Fruit fly (Drosophila melanogaster): Measurements from ENCODE around the gene CG9970.

Gene CG9970

DNA sequence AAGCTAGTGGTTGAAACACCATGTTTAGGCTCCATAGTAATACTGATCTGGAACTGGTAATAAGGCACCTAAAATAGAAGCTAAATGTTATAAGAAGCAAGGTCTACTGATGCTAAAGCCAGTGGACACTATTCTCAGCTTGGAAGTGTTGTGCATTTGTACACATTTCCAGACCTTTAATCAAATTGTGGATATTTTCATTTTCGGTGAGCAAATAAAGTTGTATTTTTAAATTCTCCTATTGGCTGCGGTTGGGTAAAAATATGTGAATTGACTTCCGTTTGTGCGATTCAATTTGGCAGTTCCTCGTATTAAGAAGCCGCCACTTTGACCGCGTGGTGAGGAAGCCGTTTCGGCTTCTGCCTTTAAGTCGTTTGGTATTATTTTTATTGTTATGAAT lies at the start of gene CG9970:
CG9970 (minus strand) TSS at position 101 of the 400 bp plus-strand sequence.
- TF ChIP-seq CTCF (optimal IDR thresholded peaks at IDR 0.05) (no peak), CG8478 (optimal IDR thresholded peaks at IDR 0.05) (no peak)

DNA sequence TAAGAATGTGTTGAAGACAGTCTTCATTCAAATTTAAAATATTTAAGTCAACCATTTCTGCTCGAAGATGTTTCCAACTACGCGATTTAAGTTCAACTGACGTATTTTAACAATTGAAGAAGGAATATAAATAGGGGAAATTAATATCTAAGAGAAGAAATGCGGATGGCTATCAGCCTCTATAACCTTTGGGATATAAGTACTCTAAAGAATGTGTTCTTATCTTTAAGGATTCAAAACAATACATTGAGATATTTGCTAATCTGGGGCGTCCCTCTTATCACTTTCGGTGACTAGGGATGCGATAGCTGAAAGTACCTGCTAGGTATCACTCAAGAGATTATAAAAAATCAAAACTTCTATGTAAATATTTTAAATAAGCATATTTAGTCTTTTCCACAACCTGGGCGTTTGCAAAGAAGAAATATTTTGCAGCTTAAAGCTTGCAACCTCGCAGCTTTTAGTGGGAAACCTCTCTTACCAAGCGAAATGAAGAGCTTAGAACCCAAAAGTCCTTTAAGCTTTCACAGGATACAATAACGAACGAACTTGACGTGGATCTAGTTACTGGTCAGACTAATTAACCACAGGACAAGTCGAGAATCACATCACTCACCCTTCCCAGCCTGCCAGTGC lies 44.6 kb upstream of the CG9970 start, which contains the start of the genes CG34025 and Or63a:
CG34025 (minus strand) TSS at position 101 of the 636 bp plus-strand sequence.
Or63a (plus strand) TSS at position 586 of the 636 bp plus-strand sequence.
- TF ChIP-seq CG8478 (optimal IDR thresholded peaks at IDR 0.05) (no peak), CTCF (optimal IDR thresholded peaks at IDR 0.05) (no peak)

DNA sequence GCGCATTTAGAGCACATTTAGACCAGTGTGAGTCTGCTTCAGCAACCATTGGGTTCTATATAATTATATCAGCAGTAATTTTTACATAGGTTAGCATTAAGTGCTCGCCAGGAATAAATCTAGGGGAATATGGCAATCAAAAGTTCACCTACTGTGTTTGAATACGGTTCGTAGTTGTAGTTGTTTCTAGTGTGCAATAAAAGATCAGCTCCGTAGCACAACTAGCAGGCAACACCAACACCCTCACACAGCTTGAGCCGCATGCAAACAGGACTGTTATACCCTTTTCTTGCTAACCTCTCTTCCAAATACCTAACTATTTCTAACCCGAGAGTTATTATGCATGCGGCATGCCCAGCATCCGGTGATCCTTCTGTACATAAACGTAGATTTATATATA lies 35.1 kb upstream of the CG9970 start, which contains the start of gene CG32846:
CG32846 (minus strand) TSS at position 101 of the 400 bp plus-strand sequence.
- TF ChIP-seq CTCF (optimal IDR thresholded peaks at IDR 0.05) (no peak), CG8478 (optimal IDR thresholded peaks at IDR 0.05) (no peak)

DNA sequence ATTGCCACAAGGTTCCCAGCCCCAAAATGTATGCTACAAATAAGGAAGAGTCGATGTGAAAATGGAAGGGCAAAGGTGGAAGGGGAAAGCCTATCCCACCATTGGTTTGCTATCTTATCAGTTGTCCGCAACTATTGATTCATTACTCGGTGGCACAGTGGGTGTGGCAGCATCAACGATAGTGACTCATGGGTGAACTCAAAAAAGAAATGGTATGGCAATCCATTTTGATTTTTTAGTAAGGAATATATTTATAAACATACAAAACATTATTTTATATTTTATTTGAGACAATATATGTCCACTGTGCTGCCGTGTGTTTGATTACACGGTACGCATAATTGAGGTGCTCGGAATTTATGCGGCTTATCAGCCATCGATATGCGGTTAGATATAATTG lies 6.6 kb upstream of the CG9970 start:
- no peak for TF ChIP-seq CG8478 (optimal IDR thresholded peaks at IDR 0.05)

DNA sequence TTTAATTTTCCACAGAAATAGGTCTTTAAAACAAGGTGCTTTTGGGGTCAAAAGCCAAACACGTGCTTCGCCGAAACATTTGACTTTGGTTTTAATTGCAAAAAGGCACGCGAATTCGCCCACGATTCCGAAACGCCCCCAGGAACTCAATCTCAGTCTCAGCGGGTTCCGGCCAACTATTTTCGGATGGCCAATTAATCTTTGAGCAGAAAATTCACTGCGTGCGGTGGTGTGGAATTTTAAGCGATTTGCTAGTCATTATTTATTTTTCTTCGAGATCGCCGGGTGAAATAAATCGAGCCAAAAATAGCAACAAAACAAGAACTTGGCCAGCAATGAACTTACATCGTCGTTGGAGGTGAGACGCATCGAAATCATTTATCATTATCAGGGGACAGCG lies 2.2 kb upstream of the CG9970 start:
- no peak for TF ChIP-seq CTCF (optimal IDR thresholded peaks at IDR 0.05)
- no peak for TF ChIP-seq CG8478 (optimal IDR thresholded peaks at IDR 0.05)

DNA sequence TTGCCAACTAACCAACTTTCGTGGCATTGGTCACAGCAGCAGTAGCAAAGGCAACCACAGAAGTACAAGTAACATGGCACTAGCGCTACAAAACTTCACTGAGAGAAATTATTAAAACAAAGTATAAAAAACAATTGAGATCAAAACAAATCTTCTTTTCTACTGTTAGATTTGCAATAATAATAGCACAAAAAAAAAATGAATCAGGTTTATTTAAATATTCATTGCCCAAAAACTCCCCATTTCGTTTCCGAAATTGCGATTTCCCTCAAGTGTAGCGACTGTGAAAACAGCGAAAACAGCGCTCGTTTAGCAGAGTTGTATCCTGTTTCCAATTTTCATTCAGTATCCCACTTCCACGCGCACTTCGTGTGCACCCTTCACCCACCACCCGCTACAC lies 3.2 kb downstream of the CG9970 start:
- TF ChIP-seq CG8478 (optimal IDR thresholded peaks at IDR 0.05) (no peak), CTCF (optimal IDR thresholded peaks at IDR 0.05) (no peak)

DNA sequence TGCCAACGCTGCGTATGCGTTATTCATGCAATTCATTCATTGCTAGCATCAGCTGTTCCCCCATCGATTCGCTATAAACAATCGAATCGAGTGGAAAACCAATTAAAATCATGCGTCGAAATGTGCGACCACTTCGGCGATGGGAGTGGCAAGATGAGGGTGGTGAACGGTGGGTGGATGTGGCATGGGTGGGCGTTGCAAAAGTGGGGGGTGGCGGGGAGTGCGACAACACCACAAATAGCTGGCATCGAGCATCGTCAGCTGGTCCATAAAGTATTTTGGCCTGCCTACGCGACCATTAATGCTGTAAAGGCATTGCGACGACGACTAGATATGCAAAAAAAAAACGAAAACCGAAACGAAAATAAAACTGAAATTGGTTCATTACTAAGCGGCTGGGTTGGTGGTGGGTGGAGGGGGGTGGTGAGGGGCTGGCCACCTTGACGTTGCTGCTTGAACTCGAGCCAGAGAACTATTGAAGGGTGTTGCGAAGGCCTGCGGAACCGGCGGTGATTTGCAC lies 6.9 kb downstream of the CG9970 start:
- TF ChIP-seq CTCF (optimal IDR thresholded peaks at IDR 0.05) (no peak), CG8478 (optimal IDR thresholded peaks at IDR 0.05) (no peak)

DNA sequence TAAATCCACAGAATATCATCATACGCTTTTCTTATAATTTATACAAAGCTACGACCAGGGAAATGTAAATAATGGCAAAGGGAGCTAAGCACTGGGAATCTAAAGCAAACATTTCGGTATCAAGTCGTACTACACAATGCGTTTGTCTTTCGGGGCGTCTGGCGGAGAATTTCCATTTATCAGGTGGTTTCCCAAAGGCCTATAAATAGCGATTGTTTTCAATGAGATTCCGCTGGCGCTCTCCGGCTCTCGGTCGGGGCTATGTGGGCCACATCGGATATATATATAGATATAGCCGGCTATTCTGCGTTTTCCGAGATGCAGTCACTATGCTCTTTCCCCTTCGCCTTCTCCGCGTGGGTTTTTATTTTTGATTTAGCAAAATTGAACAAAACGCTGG lies 10.1 kb downstream of the CG9970 start:
- no peak for TF ChIP-seq CG8478 (optimal IDR thresholded peaks at IDR 0.05)
- TF ChIP-seq CTCF (optimal IDR thresholded peaks at IDR 0.05): no peak

DNA sequence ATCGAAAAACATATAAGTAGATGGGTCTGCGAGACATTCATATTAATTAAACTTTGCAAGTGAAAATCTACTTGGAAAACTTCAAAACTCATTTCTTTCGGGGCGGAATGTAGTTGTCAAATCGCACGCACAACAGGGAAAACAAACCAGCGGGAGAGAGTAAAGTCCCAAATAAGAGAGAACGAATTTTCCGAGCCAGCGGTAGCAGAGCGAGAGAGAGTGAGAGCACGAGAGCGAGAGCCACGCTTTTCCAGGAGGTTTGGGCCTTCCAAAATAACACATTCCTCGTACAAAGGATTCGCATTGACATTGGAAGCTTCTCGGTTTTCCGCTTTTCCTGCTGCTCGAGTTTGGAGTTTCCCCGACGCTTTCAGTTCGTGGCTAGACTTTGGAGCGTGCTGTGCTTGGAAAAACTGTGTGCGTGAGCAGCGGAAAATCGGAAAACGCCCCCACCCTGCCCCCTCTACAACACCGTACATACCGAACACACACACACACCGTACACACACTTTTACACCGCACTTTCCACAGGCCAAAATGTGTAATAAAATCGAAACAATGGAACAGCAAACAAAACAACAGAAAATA lies 20.0 kb downstream of the CG9970 start:
- TF ChIP-seq CTCF (optimal IDR thresholded peaks at IDR 0.05) (no peak), CG8478 (optimal IDR thresholded peaks at IDR 0.05) (no peak)

DNA sequence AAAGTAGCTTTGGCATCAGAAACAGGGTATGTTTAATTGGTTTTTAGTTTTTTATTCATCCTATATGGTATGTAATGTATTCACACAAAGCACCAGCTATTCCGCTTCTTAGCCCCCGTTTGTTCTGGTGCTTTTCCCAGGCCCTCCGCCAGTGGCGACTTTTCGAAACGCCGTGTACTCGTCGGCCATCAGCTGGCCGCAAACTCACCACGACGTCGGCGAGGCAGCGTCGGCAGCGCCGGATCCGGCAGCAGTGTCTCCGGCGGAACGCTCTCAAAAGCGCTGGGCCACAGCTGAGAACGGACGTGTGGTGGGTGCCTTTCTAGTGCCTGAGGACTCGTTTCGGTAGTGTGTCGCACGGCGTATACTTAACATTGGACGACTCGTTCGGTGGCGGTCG lies 21.7 kb downstream of the CG9970 start, which contains the start of gene Shab:
Shab (plus strand) TSS at position 268 of the 400 bp plus-strand sequence.
- TF ChIP-seq CTCF (optimal IDR thresholded peaks at IDR 0.05): no peak
- TF ChIP-seq CG8478 (optimal IDR thresholded peaks at IDR 0.05): no peak

DNA sequence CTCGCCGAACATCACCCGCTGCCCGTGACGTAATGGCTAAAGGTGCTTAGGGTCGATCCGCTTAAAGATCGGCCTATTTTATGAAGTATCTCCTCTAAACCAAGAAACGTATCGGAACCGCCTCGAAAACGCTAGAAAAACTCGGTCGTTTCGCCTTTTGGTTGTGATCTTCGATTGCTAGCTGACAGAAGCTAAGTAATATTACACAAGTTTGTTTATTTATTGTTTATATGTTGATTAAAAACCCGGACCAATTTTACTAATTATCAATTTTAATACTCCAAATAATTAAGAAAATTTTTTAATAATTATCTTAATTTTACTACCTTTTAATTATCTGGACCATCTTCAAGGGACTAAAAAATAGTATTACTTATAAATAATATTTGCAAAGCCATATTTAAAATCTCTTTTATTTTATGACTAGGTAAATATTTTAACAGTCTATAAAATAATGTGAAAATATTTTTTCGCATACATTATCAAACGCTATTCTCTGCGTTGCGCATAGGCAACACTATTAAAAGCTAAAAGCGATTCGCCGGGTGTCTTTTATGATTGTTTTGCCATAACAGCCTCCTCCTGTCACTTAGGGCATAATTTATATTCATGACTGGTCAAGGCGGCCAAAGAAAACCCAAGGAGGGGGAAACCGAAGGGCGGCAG lies 22.5 kb downstream of the CG9970 start:
- TF ChIP-seq CG8478 (optimal IDR thresholded peaks at IDR 0.05): no peak
- peak in 1 of 2 experiments; percentile 13 for TF ChIP-seq CTCF (optimal IDR thresholded peaks at IDR 0.05)

DNA sequence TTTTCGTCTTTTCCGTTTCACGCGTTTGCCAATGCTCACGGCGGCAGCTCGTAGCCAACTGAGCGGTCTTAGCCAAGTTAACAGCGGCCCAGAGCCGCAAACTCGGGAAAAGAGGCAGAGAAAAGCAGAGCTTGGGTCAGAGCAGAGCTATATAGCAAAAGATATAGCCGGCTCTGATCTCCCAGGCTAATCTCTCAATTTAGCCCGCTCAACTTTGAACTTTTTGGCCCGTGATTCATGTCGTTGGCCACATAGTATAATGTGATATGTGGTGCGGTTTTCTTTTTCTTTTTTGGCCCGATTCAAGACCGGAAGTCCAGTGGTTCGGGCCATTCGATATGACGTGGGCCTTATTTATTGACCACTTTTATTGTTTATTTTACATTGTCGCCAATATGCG lies 24.3 kb downstream of the CG9970 start, which contains the start of gene spz5:
spz5 (minus strand) TSS at position 62 of the 400 bp plus-strand sequence.
- TF ChIP-seq CTCF (optimal IDR thresholded peaks at IDR 0.05): no peak
- TF ChIP-seq CG8478 (optimal IDR thresholded peaks at IDR 0.05): no peak

DNA sequence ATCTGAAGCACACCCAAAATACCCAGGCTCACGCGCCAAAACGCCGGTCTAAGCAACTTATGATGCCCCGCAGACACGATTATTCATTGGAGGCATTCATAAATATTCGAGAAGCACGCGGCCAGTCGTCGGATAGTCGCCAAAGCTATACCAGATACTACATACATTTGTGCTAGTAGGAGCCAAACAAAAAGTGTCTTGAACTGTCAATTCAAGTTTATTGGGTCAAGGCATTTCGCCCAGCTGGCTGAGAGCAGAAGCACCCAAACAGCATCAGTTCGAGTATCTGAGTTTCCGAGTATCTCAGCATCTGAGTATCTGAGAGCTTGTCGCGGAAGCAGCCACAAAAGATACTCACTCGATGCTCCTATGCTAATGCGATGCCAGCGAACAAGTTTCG lies 28.3 kb downstream of the CG9970 start:
- TF ChIP-seq CTCF (optimal IDR thresholded peaks at IDR 0.05) (no peak), CG8478 (optimal IDR thresholded peaks at IDR 0.05) (no peak)

DNA sequence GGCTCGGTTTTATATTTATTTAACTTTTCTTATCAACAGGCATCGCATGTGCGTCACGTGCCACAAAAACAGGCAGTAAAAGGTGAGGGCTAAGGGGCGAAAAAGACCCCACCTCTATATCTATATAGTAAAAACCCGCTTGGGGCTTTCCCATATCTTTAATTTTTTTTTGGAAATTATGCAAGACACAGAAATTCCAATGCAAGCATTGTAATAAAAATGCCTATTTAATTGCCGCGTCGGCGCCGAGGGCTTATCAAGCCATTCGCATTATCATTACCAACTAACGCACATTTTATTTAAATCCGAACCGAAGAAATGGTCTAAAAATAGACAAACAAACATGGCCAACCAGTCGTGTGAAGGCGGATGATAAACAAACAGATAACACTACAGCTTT lies 29.1 kb downstream of the CG9970 start:
- TF ChIP-seq CTCF (optimal IDR thresholded peaks at IDR 0.05) (no peak), CG8478 (optimal IDR thresholded peaks at IDR 0.05) (no peak)

DNA sequence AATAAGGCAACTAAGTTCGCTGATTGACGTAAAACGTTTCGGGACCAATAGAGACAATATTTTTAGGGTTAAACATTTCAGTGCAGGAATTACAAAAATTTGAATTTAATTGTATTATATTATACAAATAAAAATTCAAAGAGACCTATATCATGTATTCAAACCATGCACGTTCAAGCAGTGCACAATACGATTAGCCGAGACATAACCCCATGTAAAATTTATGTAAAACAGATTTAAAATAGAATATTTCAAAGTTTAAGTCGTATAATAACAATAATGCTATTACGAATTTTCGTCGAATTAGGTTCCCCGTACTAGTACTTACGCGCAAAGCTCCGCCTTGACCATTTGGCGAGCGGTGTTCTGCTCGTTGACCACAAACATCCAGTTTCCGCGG lies 30.9 kb downstream of the CG9970 start:
- TF ChIP-seq CTCF (optimal IDR thresholded peaks at IDR 0.05) (peak; percentile 46 to 67), CG8478 (optimal IDR thresholded peaks at IDR 0.05) (no peak)

DNA sequence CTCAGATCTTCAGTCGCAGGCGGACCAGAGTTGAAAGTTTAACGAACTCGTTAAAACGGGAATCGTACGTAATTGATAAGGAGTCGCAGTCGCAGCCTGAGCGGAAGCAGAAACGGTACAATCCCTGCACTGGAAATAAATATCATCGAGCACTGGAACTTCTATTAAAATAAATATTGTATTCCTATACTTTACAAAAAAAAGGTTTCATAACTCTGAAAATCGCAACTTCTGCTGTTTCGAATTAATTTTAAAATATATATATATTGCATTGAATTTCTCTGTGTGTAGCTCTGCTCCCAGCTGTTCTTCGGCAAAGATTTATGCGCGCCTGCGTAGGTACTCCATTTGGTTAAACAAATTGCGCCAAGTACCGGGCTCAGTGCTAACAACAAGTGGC lies 32.0 kb downstream of the CG9970 start:
- TF ChIP-seq CG8478 (optimal IDR thresholded peaks at IDR 0.05) (no peak), CTCF (optimal IDR thresholded peaks at IDR 0.05) (no peak)

All from S2 (cell line).